Worm (Caenorhabditis elegans) whole organism, L1 larva: ENCODE measurements around the gene C10G8.8.
A peak's percentile ranks its signal among the peaks of the same experiment; 100 is the strongest.

Experiments
- C16A3.4 ChIP-seq: fragments of 150-350 bp; optimal IDR thresholded peaks from 2 replicates; lab custom pipeline; 2014; ENCODE audit warnings: missing biosample characterization, missing genetic modification characterization
- efl-1 ChIP-seq, 4 experiments: fragments of 150-350 bp; optimal IDR thresholded peaks in 3 of 4; peaks in 1 of 4; 1 replicate in 1 of 4; 2 replicates in 3 of 4; lab custom pipeline; 2014; ENCODE audit warnings: missing biosample characterization in 2 of 4, missing genetic modification characterization in 2 of 4, missing genetic modification reagents in 2 of 4
- egl-13 ChIP-seq: sonication (generic microtip); optimal IDR thresholded peaks from 2 replicates; lab custom pipeline; 2016; ENCODE audit warnings: missing genotype, missing genetic modification reagents, missing genetic modification characterization, missing compliant biosample characterization
- fkh-8 ChIP-seq: sonication (generic microtip); optimal IDR thresholded peaks from 2 replicates; lab custom pipeline; 2016; ENCODE audit warnings: mild to moderate bottlenecking, missing genetic modification characterization, missing compliant biosample characterization
- grh-1 ChIP-seq: fragments of 200-800 bp; sonication (Bioruptor generic); IDR thresholded peaks from 2 replicates; pipeline ENCODE4 v1.3.6; 2022; ENCODE audit warnings: missing genetic modification reagents, missing genetic modification characterization, missing compliant biosample characterization
- hlh-4 ChIP-seq: sonication (generic microtip); optimal IDR thresholded peaks from 2 replicates; lab custom pipeline; 2016; ENCODE audit warnings: mild to moderate bottlenecking, missing genetic modification characterization, missing compliant biosample characterization
- lin-15B ChIP-seq: fragments of 150-350 bp; sonication (generic microtip); optimal IDR thresholded peaks from 3 replicates; lab custom pipeline; 2014; ENCODE audit warnings: missing biosample characterization, missing genetic modification characterization
- lin-35 ChIP-seq, 2 experiments: fragments of 150-350 bp; optimal IDR thresholded peaks; 2 replicates each; lab custom pipeline; 2014; ENCODE audit warnings: missing biosample characterization in 2 of 2, missing genetic modification characterization in 2 of 2, missing genetic modification reagents in 2 of 2
- lsy-2 ChIP-seq, 2 experiments: fragments of 150-350 bp; optimal IDR thresholded peaks; 2 replicates each; lab custom pipeline; 2014; ENCODE audit warnings: missing biosample characterization in 2 of 2, missing genetic modification characterization in 2 of 2
- mdl-1 ChIP-seq, 2 experiments: fragments of 150-350 bp; optimal IDR thresholded peaks; 2 replicates each; lab custom pipeline; 2014 to 2017; ENCODE audit warnings: missing biosample characterization in 2 of 2, missing genetic modification characterization in 2 of 2, inconsistent platforms in 1 of 2
- nhr-19 ChIP-seq: fragments of 200-800 bp; sonication (Bioruptor generic); conservative IDR thresholded peaks from 2 replicates; pipeline ENCODE4 v1.3.6; 2022; ENCODE audit warnings: missing genetic modification characterization, missing compliant biosample characterization
- nhr-47 ChIP-seq: sonication (generic microtip); optimal IDR thresholded peaks from 2 replicates; lab custom pipeline; 2016; ENCODE audit warnings: mild to moderate bottlenecking, missing genetic modification characterization, moderate library complexity, missing compliant biosample characterization
- nhr-76 ChIP-seq: sonication (generic microtip); optimal IDR thresholded peaks from 2 replicates; lab custom pipeline; 2017; ENCODE audit warnings: missing biosample characterization, missing genetic modification characterization
- nhr-90 ChIP-seq: sonication (generic microtip); optimal IDR thresholded peaks from 2 replicates; lab custom pipeline; 2016; ENCODE audit warnings: mild to moderate bottlenecking, missing genetic modification characterization, missing compliant biosample characterization; ENCODE audit not compliant: poor library complexity
- rnt-1 ChIP-seq: sonication (generic microtip); optimal IDR thresholded peaks from 2 replicates; lab custom pipeline; 2016; ENCODE audit warnings: mild to moderate bottlenecking, missing genetic modification characterization, moderate library complexity, missing compliant biosample characterization
- skn-1 ChIP-seq: fragments of 150-350 bp; optimal IDR thresholded peaks from 2 replicates; lab custom pipeline; 2014; ENCODE audit warnings: missing biosample characterization, missing genetic modification characterization
- swsn-7 ChIP-seq: sonication (generic microtip); optimal IDR thresholded peaks from 2 replicates; lab custom pipeline; 2016; ENCODE audit warnings: missing genetic modification characterization, missing compliant biosample characterization
- tbx-2 ChIP-seq: sonication (generic microtip); optimal IDR thresholded peaks from 2 replicates; lab custom pipeline; 2016; ENCODE audit warnings: missing genetic modification characterization, missing compliant biosample characterization
- unc-86 ChIP-seq: sonication (generic microtip); optimal IDR thresholded peaks from 2 replicates; lab custom pipeline; 2016; ENCODE audit warnings: missing genetic modification characterization, missing compliant biosample characterization
- xbp-1 ChIP-seq: sonication (generic microtip); optimal IDR thresholded peaks from 2 replicates; lab custom pipeline; 2016; ENCODE audit warnings: missing genetic modification characterization, missing compliant biosample characterization
- zip-4 ChIP-seq: fragments of 200-800 bp; sonication (Bioruptor generic); optimal IDR thresholded peaks from 2 replicates; lab custom pipeline; 2018; ENCODE audit warnings: mild to moderate bottlenecking, missing genetic modification characterization, moderate library complexity, missing compliant biosample characterization

Gene C10G8.8

DNA sequence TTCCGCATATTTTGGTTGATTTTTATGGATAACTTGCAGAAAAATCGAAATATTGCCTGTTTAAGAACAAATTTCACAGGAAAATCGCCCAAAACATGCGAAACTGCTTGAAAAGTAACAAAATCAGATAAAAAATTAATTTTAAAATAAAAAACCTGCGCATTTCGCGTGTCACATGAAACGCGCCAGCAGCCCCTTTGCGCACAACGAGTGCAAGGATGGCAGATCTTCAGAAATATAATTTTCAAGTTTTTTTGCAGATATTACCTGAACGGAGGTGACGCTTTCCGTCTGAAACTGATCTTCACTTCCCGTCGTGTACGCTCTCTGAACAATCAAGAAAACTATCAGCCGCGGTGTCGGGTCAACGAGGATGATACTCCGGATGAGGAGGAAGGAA lies 53.2 kb downstream of the C10G8.8 start (continued):
- TF ChIP-seq rnt-1 (tag; lab: Kevin White, UChicago) (peak; percentile 74), nhr-76 (tag; lab: Kevin White, UChicago) (no peak), grh-1 (GFP tag; lab: Robert Waterston, UW) (0 out of 2 replicates have a peak, but pooled peaks have one; percentile 20), lin-35 (GFP tag; optimal IDR thresholded peaks at IDR 0.05; lab: Kevin White, UChicago) (peak; percentile 67 to 80), efl-1 (optimal IDR thresholded peaks at IDR 0.05; lab: Kevin White, UChicago) (peak; percentile 73 to 78), efl-1 (GFP tag; optimal IDR thresholded peaks at IDR 0.05 in 1 of 2; lab: Kevin White, UChicago) (peak; percentile 81 to 98), nhr-90 (tag; lab: Kevin White, UChicago) (peak; percentile 5), lin-15B (tag; lab: Kevin White, UChicago) (peak; percentile 20), C16A3.4 (peak; percentile 22), skn-1 (peak; percentile 35), zip-4 (GFP tag; lab: Kevin White, UChicago) (peak; percentile 11), egl-13 (tag; lab: Kevin White, UChicago) (peak; percentile 5), nhr-47 (tag; lab: Kevin White, UChicago) (peak; percentile 64), hlh-4 (tag; lab: Kevin White, UChicago) (no peak), fkh-8 (tag; lab: Kevin White, UChicago) (peak; percentile 26), swsn-7 (peak; percentile 45), xbp-1 (tag; lab: Kevin White, UChicago) (peak; percentile 33), lsy-2 (tag; optimal IDR thresholded peaks at IDR 0.05; lab: Kevin White, UChicago) (peak; percentile 36 to 68), mdl-1 (tag; optimal IDR thresholded peaks at IDR 0.05; lab: Kevin White, UChicago) (peak in 1 of 2 experiments; percentile 32), nhr-19 (GFP tag; lab: Robert Waterston, UW) (peak; percentile 62), tbx-2 (tag; lab: Kevin White, UChicago) (peak; percentile 42), unc-86 (tag; lab: Kevin White, UChicago) (peak; percentile 35)
